Fruit fly (Drosophila melanogaster): Measurements from ENCODE around the gene eIF4E7.

DNA sequence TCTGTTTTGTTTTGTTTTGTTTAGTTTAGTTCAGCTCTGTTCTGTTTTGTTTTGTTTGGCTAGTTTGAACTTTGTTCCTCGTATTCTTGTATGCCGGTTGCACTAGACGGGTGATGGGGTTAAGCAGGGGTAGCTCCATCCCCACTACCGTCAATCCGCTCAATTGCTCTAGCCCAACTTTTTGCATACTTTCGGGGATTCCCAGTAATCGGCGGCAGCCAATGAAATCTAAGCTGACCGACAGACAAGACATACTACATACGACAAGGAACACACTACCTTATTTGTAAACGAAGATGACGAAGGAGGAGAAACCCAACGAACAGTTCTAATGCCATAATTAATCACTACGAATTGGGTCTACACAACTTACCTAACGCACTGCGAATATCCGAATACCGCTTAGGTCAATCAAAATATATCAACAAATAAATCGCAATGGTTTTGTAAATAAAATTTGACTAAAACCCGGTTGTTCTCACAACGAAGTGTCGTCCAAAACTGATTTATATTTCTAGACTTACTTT lies at the start of gene eIF4E7:
- no peak for TF ChIP-seq acj6 (GFP tag; optimal IDR thresholded peaks at IDR 0.05)
- TF ChIP-seq CG34406 (GFP tag; optimal IDR thresholded peaks at IDR 0.05) = no peak
